Worm (Caenorhabditis elegans) whole organism, L2 larva: ENCODE measurements around the gene gst-4.

Experiments used
- C34F6.9 ChIP-seq: fragments of 150-350 bp; optimal IDR thresholded peaks from 2 replicates; lab custom pipeline; 2014; ENCODE audit warnings: missing biosample characterization, missing genetic modification characterization
- F13H6.1 ChIP-seq: sonication (generic microtip); optimal IDR thresholded peaks from 2 replicates; lab custom pipeline; 2016; ENCODE audit warnings: missing genetic modification characterization, missing compliant biosample characterization
- R02D3.7 ChIP-seq: fragments of 150-350 bp; optimal IDR thresholded peaks from 2 replicates; lab custom pipeline; 2014; ENCODE audit warnings: missing biosample characterization, missing genetic modification characterization
- ZK546.5 ChIP-seq: sonication (generic microtip); optimal IDR thresholded peaks from 2 replicates; lab custom pipeline; 2017; ENCODE audit warnings: missing biosample characterization, missing genetic modification characterization
- alr-1 ChIP-seq: fragments of 150-350 bp; optimal IDR thresholded peaks from 2 replicates; lab custom pipeline; 2014; ENCODE audit warnings: missing biosample characterization, missing genetic modification characterization
- aly-2 ChIP-seq: fragments of 150-350 bp; optimal IDR thresholded peaks from 2 replicates; lab custom pipeline; 2014; ENCODE audit warnings: missing biosample characterization, missing genetic modification characterization
- blmp-1 ChIP-seq: sonication (generic microtip); optimal IDR thresholded peaks from 2 replicates; lab custom pipeline; 2017; ENCODE audit warnings: missing genetic modification characterization, mild to moderate bottlenecking, missing compliant biosample characterization, antibody characterized with exemption, moderate library complexity; ENCODE audit not compliant: insufficient read depth
- ceh-82 ChIP-seq: fragments of 150-350 bp; optimal IDR thresholded peaks from 2 replicates; lab custom pipeline; 2014; ENCODE audit warnings: missing biosample characterization, missing genetic modification characterization
- egl-27 ChIP-seq: sonication (generic microtip); optimal IDR thresholded peaks from 3 replicates; lab custom pipeline; 2017; ENCODE audit warnings: missing biosample characterization, missing genetic modification reagents, missing genetic modification characterization
- elt-3 ChIP-seq: sonication (generic microtip); optimal IDR thresholded peaks from 2 replicates; lab custom pipeline; 2017; ENCODE audit warnings: missing biosample characterization, missing genetic modification characterization
- gmeb-1 ChIP-seq: fragments of 150-350 bp; optimal IDR thresholded peaks from 2 replicates; lab custom pipeline; 2014; ENCODE audit warnings: missing biosample characterization, missing genetic modification characterization
- lin-11 ChIP-seq: fragments of 150-350 bp; sonication (generic microtip); optimal IDR thresholded peaks from 2 replicates; lab custom pipeline; 2014; ENCODE audit warnings: missing biosample characterization, missing genetic modification characterization, inconsistent platforms, mixed read lengths
- lin-13 ChIP-seq: fragments of 150-350 bp; optimal IDR thresholded peaks from 2 replicates; lab custom pipeline; 2014; ENCODE audit warnings: missing biosample characterization, missing genetic modification reagents, missing genetic modification characterization
- lsy-2 ChIP-seq, 2 experiments: fragments of 150-350 bp in 1 of 2; sonication (generic microtip) in 1 of 2; optimal IDR thresholded peaks; 2 replicates each; lab custom pipeline; 2014 to 2017; ENCODE audit warnings: missing biosample characterization in 2 of 2, missing genetic modification characterization in 2 of 2
- mab-5 ChIP-seq: fragments of 150-350 bp; optimal IDR thresholded peaks from 2 replicates; lab custom pipeline; 2014; ENCODE audit warnings: missing biosample characterization, missing genetic modification characterization
- nhr-11 ChIP-seq: fragments of 150-350 bp; optimal IDR thresholded peaks from 2 replicates; lab custom pipeline; 2014; ENCODE audit warnings: missing biosample characterization, missing genetic modification characterization
- nhr-12 ChIP-seq: fragments of 150-350 bp; optimal IDR thresholded peaks from 2 replicates; lab custom pipeline; 2014; ENCODE audit warnings: missing biosample characterization, missing genetic modification characterization
- nhr-129 ChIP-seq: fragments of 150-350 bp; optimal IDR thresholded peaks from 2 replicates; lab custom pipeline; 2014; ENCODE audit warnings: missing biosample characterization, missing genetic modification characterization
- nhr-23 ChIP-seq: fragments of 150-350 bp; optimal IDR thresholded peaks from 2 replicates; lab custom pipeline; 2014; ENCODE audit warnings: missing biosample characterization, missing genetic modification reagents, missing genetic modification characterization
- nhr-237 ChIP-seq: fragments of 150-350 bp; optimal IDR thresholded peaks from 2 replicates; lab custom pipeline; 2014; ENCODE audit warnings: missing biosample characterization, missing genetic modification characterization
- nhr-6 ChIP-seq: fragments of 150-350 bp; optimal IDR thresholded peaks from 2 replicates; lab custom pipeline; 2014; ENCODE audit warnings: missing biosample characterization, missing genetic modification characterization
- peb-1 ChIP-seq: fragments of 150-350 bp; optimal IDR thresholded peaks from 2 replicates; lab custom pipeline; 2014; ENCODE audit warnings: missing biosample characterization, missing genetic modification characterization
- sem-4 ChIP-seq: fragments of 150-350 bp; optimal IDR thresholded peaks from 2 replicates; lab custom pipeline; 2014; ENCODE audit warnings: missing biosample characterization, missing genetic modification reagents, missing genetic modification characterization
- skn-1 ChIP-seq: sonication (generic microtip); optimal IDR thresholded peaks from 2 replicates; lab custom pipeline; 2017; ENCODE audit warnings: missing biosample characterization, missing genetic modification characterization
- unc-55 ChIP-seq: fragments of 150-350 bp; sonication (generic microtip); optimal IDR thresholded peaks from 3 replicates; lab custom pipeline; 2014; ENCODE audit warnings: missing biosample characterization, missing genetic modification reagents, missing genetic modification characterization
- zag-1 ChIP-seq: fragments of 150-350 bp; optimal IDR thresholded peaks from 2 replicates; lab custom pipeline; 2014; ENCODE audit warnings: missing biosample characterization, missing genetic modification characterization
- ztf-1 ChIP-seq: fragments of 200-800 bp; sonication (Bioruptor generic); conservative IDR thresholded peaks from 2 replicates; pipeline ENCODE4 v1.3.6; 2022; ENCODE audit warnings: missing genetic modification characterization, missing compliant biosample characterization

Gene gst-4

DNA sequence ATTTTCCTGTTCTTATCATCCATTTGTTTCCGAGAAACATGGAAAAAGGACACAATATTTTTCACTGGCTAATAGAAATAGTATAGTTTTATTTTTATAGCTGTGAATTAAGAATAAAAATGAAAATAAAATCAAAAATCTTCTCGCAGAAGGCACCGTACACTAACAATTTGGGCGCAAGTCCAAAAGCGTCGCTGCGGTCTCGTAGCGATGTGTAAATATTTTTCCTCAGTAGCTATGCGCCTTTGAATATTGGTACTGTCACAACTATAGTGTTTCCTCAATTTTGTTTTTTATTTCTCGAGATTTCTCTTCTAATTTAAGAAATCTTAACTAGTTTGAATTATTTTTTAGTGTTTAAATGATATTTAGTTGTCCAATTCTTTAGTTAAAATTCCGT is 15.0 kb downstream of the gst-4 start:
- no peak for TF ChIP-seq skn-1
- no peak for TF ChIP-seq R02D3.7
- TF ChIP-seq lin-11 (tag; lab: Kevin White, UChicago), result no peak
- no peak for TF ChIP-seq elt-3 (tag; lab: Kevin White, UChicago)
- TF ChIP-seq, all 48 proteins: peak for 0

DNA sequence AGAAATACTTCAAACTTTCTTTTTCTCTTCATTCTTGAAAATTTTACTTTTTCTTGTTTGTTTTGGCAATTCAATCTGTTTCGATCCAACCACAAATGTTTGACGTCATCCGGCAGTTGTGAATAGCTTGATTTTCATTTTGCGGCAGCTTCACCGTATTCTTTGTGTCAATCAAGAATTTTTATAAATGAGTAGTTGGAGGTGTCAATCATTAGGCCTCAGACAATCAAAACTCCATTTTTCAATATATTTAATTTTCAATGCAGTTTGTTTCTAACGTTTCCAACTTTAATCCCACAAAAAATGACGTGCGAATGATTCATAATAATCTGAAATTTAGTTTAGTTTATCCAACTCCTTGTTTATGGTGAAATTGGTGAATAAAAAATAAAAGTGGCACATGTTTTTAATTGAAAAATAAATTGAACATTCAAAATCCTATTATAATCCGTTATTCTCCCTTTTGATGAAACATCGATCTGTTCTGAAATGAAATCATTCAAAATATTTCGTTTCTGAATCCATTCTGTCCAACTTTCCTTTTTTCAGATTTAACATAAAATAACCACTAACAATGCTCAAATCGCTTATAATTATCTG is 15.6 kb downstream of the gst-4 start, which contains the start of gene ttr-53:
Gene ttr-53 (plus strand): TSS at position 550 of the 600 bp plus-strand sequence.
- TF ChIP-seq nhr-23, result no peak
- TF ChIP-seq ZK546.5 (tag; lab: Kevin White, UChicago), result no peak
- no peak for TF ChIP-seq nhr-237
- TF ChIP-seq C34F6.9 (tag; lab: Kevin White, UChicago), result no peak
- no peak for TF ChIP-seq lin-13 (GFP tag; lab: Kevin White, UChicago)
- TF ChIP-seq R02D3.7, result no peak
- no peak for TF ChIP-seq nhr-12
- no peak for TF ChIP-seq ztf-1
- TF ChIP-seq unc-55, result no peak
- no peak for TF ChIP-seq lsy-2 (tag; optimal IDR thresholded peaks at IDR 0.05; lab: Kevin White, UChicago)

DNA sequence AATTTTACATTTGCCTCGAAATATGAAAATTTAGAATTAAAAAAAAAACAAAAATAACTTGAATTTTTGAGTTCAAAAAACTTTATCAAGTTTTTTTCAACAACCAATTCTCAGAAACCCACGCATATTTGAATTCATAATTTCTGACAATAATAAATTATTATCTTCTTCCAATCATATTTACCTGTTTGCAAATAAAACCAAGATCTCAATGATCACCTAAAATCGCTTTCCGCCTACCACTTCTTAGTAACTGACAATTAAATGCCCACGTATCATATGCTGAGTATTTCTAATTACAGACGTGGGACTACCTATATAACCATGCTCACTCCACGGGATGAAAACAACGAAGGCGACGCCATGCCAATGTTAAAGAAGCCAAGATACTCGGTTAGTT is 19.7 kb downstream of the gst-4 start, which contains the start of gene pps-1:
Gene pps-1 (plus strand): TSS at position 301 of the 400 bp plus-strand sequence.
- TF ChIP-seq zag-1, result no peak
- TF ChIP-seq, all 48 proteins: peak for 0

DNA sequence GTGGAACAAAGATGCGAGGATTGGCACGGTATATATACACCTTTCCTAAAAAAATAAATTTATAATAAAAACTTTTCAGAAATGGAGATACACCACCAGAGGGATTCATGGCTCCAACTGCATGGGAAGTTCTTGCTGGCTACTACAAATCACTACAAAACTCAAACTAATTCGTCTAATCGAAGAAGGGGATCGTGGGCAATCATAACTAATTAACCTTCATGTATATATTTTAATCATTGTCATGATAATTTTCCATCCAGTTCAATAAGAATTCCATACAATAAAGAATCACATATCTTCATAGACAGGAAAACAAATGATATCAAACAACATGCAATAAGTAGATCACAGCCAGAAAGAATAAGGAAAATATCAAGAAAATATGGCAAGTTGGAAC is 22.1 kb downstream of the gst-4 start:
- no peak for TF ChIP-seq C34F6.9 (tag; lab: Kevin White, UChicago)
- TF ChIP-seq aly-2 (tag; lab: Kevin White, UChicago), result no peak
- TF ChIP-seq nhr-129 (tag; lab: Kevin White, UChicago), result no peak
- no peak for TF ChIP-seq egl-27
- TF ChIP-seq F13H6.1 (tag; lab: Kevin White, UChicago), result no peak
- no peak for TF ChIP-seq alr-1
- no peak for TF ChIP-seq nhr-11 (tag; lab: Kevin White, UChicago)
- no peak for TF ChIP-seq sem-4
- no peak for TF ChIP-seq gmeb-1 (tag; lab: Kevin White, UChicago)
- TF ChIP-seq blmp-1 (tag; lab: Kevin White, UChicago), result no peak

DNA sequence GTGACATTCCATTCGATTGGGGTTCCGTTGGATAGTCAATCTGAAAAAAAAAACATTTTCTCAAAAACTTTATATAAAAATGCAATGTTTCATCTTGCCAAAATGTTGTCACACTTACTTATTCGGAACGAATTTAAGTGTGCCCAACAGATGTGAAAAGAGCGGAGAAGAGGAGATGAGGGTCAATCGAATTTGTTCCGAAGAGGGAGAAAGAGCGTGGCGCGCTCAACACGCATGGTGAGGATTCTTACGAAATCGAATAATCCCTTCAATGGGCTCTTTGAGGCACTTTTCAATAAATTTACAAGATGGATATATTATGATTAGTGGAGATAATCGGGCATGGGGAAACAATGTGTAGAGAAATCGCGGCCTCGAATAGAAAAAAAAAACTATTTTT is 28.8 kb downstream of the gst-4 start:
- no peak for TF ChIP-seq nhr-23
- peak; percentile 34 for TF ChIP-seq zag-1

DNA sequence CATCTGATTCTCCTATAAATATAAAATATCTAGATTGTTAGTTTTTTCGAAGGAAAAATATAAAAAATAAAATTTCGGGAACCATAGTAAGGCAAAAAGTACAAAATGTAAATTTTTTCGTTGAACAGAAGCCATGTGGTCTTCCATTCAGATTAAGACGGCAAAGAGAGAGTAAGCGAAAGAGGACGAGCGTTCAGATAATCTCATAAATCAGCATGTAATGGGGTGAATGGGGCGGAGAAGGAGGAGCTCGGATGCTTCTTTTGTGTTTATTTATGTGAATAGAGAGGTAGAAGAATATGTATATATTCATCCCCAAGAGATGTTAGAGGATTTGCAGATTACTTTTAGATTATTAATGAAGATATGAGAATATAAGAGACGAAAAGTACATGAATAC is 32.3 kb downstream of the gst-4 start, which contains the start of gene pxf-1:
Gene pxf-1 (minus strand): TSS at position 14 of the 400 bp plus-strand sequence.
- TF ChIP-seq nhr-11 (tag; lab: Kevin White, UChicago), result no peak
- peak; percentile 39 for TF ChIP-seq mab-5 (tag; lab: Kevin White, UChicago)
- TF ChIP-seq nhr-129 (tag; lab: Kevin White, UChicago), result no peak

DNA sequence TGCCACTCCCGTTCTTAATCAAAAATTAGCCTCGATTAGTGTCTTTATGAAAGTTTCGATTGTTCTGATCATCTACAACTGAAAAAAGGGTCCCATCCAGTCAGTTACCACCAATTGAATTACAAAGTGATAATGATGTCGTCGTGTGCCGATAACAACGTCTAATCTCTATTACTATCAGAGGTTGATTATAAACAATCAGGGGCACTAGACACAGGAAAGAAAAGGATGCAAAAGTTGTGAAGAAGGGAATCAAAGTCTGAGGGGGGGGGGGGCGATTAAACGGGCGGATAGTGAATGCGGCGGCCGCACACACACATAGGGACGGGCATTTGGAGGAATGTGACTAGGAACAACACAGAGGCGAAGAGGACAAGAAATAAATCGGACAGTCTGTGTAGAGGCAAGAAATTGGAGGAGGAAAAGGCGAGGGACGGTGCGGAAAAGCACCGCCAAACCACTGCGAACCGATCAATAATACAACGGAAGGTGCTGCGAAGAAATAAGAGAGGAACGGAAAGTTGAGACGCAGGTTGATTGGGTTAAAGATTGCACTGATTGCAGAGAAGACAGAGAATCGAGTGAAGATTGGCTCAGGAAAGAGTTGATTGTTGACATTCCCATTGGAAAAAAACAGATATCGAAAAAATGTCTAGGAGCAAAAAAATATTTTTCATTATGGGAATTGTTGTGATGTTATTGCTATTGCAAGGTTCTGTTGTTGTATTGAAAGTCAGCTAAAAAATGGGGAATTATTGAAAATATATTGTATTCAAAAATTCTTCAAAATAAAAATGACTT is 33.1 kb downstream of the gst-4 start:
- peak; percentile 4 for TF ChIP-seq F13H6.1 (tag; lab: Kevin White, UChicago)
- TF ChIP-seq gmeb-1 (tag; lab: Kevin White, UChicago), result no peak
- TF ChIP-seq nhr-129 (tag; lab: Kevin White, UChicago), result no peak
- peak; percentile 15 for TF ChIP-seq C34F6.9 (tag; lab: Kevin White, UChicago)
- TF ChIP-seq lin-13 (GFP tag; lab: Kevin White, UChicago), result no peak
- peak in 1 of 2 experiments; percentile 16 for TF ChIP-seq lsy-2 (tag; optimal IDR thresholded peaks at IDR 0.05; lab: Kevin White, UChicago)
- no peak for TF ChIP-seq nhr-6 (tag; lab: Kevin White, UChicago)
- no peak for TF ChIP-seq ceh-82 (tag; lab: Kevin White, UChicago)
- TF ChIP-seq peb-1 (tag; lab: Kevin White, UChicago), result peak; percentile 42
- peak; percentile 12 for TF ChIP-seq sem-4
